Fruit fly (Drosophila melanogaster): ENCODE measurements around the gene Ubr3.

Ubr3 gene

dm6 chrX:7967052-7967847 lies 31.6 kb downstream of the Ubr3 start:
- no peak for TF ChIP-seq N (GFP tag; optimal IDR thresholded peaks at IDR 0.05)
- TF ChIP-seq HLH106 (tag; optimal IDR thresholded peaks at IDR 0.05), result no peak
- no peak for TF ChIP-seq foxo (GFP tag; optimal IDR thresholded peaks at IDR 0.05)
- no peak for TF ChIP-seq fru (GFP tag; optimal IDR thresholded peaks at IDR 0.05)
- TF ChIP-seq Myc (optimal IDR thresholded peaks at IDR 0.05), result no peak
- no peak for TF ChIP-seq woc (GFP tag; optimal IDR thresholded peaks at IDR 0.05)
- TF ChIP-seq br (GFP tag; optimal IDR thresholded peaks at IDR 0.05), result no peak
- no peak for TF ChIP-seq Jra (GFP tag; optimal IDR thresholded peaks at IDR 0.05)
- no peak for TF ChIP-seq ey (GFP tag; optimal IDR thresholded peaks at IDR 0.05)
- no peak for TF ChIP-seq lola (GFP tag; optimal IDR thresholded peaks at IDR 0.05)
- TF ChIP-seq sage (GFP tag; optimal IDR thresholded peaks at IDR 0.05), result no peak

- no peak for TF ChIP-seq Mio (GFP tag; optimal IDR thresholded peaks at IDR 0.05)
- no peak for TF ChIP-seq h (GFP tag; optimal IDR thresholded peaks at IDR 0.05)
- TF ChIP-seq Vsx2 (GFP tag; optimal IDR thresholded peaks at IDR 0.05; ENCODE audit: partially characterized antibody), result no peak
- TF ChIP-seq Abd-B (GFP tag; optimal IDR thresholded peaks at IDR 0.05), result no peak
Observed at dm6 chrX:7967848-7968143, 32.1 kb downstream of the Ubr3 start.

- TF ChIP-seq CG9705 (GFP tag; optimal IDR thresholded peaks at IDR 0.05) (no peak), N (GFP tag; optimal IDR thresholded peaks at IDR 0.05) (no peak), foxo (GFP tag; optimal IDR thresholded peaks at IDR 0.05) (peak in 1 of 2 experiments; percentile 61), psq (GFP tag; optimal IDR thresholded peaks at IDR 0.05) (peak; percentile 23), Sp1 (GFP tag; optimal IDR thresholded peaks at IDR 0.05) (peak; percentile 34), fru (GFP tag; optimal IDR thresholded peaks at IDR 0.05) (peak; percentile 39), rgr (GFP tag; optimal IDR thresholded peaks at IDR 0.05) (peak; percentile 26), h (GFP tag; optimal IDR thresholded peaks at IDR 0.05) (peak; percentile 14), tai (GFP tag; optimal IDR thresholded peaks at IDR 0.05) (no peak), Abd-B (GFP tag; optimal IDR thresholded peaks at IDR 0.05) (no peak), ey (GFP tag; optimal IDR thresholded peaks at IDR 0.05) (peak; percentile 15), OdsH (GFP tag; optimal IDR thresholded peaks at IDR 0.05) (peak; percentile 37), sage (GFP tag; optimal IDR thresholded peaks at IDR 0.05) (no peak), HLH106 (tag; optimal IDR thresholded peaks at IDR 0.05) (peak; percentile 63), dmrt93B (GFP tag; optimal IDR thresholded peaks at IDR 0.05) (no peak)
Observed at dm6 chrX:7968215-7968799, 32.6 kb downstream of the Ubr3 start, which contains the start of gene sws. TSS of gene sws (minus strand) at chrX:7968236.

dm6 chrX:7969188-7969829 lies 33.6 kb downstream of the Ubr3 start:
- TF ChIP-seq h (GFP tag; optimal IDR thresholded peaks at IDR 0.05) (no peak), lola (GFP tag; optimal IDR thresholded peaks at IDR 0.05) (no peak), HLH106 (tag; optimal IDR thresholded peaks at IDR 0.05) (peak; percentile 17), ey (GFP tag; optimal IDR thresholded peaks at IDR 0.05) (no peak), Myc (optimal IDR thresholded peaks at IDR 0.05) (peak; percentile 98), CG9705 (GFP tag; optimal IDR thresholded peaks at IDR 0.05) (no peak), woc (GFP tag; optimal IDR thresholded peaks at IDR 0.05) (peak; percentile 81), Hr83 (GFP tag; optimal IDR thresholded peaks at IDR 0.05; ENCODE audit: poor library complexity, severe bottlenecking) (no peak), Dif (GFP tag; optimal IDR thresholded peaks at IDR 0.05; ENCODE audit: partially characterized antibody) (peak; percentile 34)

dm6 chrX:7970396-7970795 lies 34.7 kb downstream of the Ubr3 start:
- TF ChIP-seq CG32264 (GFP tag; optimal IDR thresholded peaks at IDR 0.05) (peak; percentile 30), ey (GFP tag; optimal IDR thresholded peaks at IDR 0.05) (peak; percentile 81), dsf (GFP tag; optimal IDR thresholded peaks at IDR 0.05; ENCODE audit: borderline replicate concordance) (no peak), sv (GFP tag; optimal IDR thresholded peaks at IDR 0.05) (peak; percentile 32), Jra (GFP tag; optimal IDR thresholded peaks at IDR 0.05) (peak; percentile 32), brk (GFP tag; optimal IDR thresholded peaks at IDR 0.05) (no peak), psq (GFP tag; optimal IDR thresholded peaks at IDR 0.05) (peak; percentile 70), pan (optimal IDR thresholded peaks at IDR 0.05) (no peak), Rel (GFP tag; optimal IDR thresholded peaks at IDR 0.05) (no peak), Rel (tag; optimal IDR thresholded peaks at IDR 0.05) (peak; percentile 21), HLH106 (tag; optimal IDR thresholded peaks at IDR 0.05) (peak; percentile 86), CG9705 (GFP tag; optimal IDR thresholded peaks at IDR 0.05) (peak; percentile 56), sage (GFP tag; optimal IDR thresholded peaks at IDR 0.05) (peak; percentile 64), rgr (GFP tag; optimal IDR thresholded peaks at IDR 0.05) (peak; percentile 79), usp (GFP tag; optimal IDR thresholded peaks at IDR 0.05) (no peak), foxo (GFP tag; optimal IDR thresholded peaks at IDR 0.05) (peak in 1 of 2 experiments; percentile 81), Mio (GFP tag; optimal IDR thresholded peaks at IDR 0.05) (no peak), OdsH (GFP tag; optimal IDR thresholded peaks at IDR 0.05) (peak; percentile 77), Sp1 (GFP tag; optimal IDR thresholded peaks at IDR 0.05) (peak; percentile 84), fru (GFP tag; optimal IDR thresholded peaks at IDR 0.05) (peak; percentile 86), woc (GFP tag; optimal IDR thresholded peaks at IDR 0.05) (peak; percentile 70), h (GFP tag; optimal IDR thresholded peaks at IDR 0.05) (peak; percentile 80), dmrt93B (GFP tag; optimal IDR thresholded peaks at IDR 0.05) (peak; percentile 75), Myc (optimal IDR thresholded peaks at IDR 0.05) (no peak), Hnf4 (GFP tag; optimal IDR thresholded peaks at IDR 0.05) (peak; percentile 69), br (GFP tag; optimal IDR thresholded peaks at IDR 0.05) (peak; percentile 81), lola (GFP tag; optimal IDR thresholded peaks at IDR 0.05) (no peak), GATAd (GFP tag; optimal IDR thresholded peaks at IDR 0.05) (no peak)

Measured in whole organism, wandering third instar larva.